Worm (Caenorhabditis elegans): ENCODE results near the gene lgc-5.

- no peak for TF ChIP-seq W03F9.2 (tag; optimal IDR thresholded peaks at IDR 0.05)
- no peak for TF ChIP-seq him-1 (tag; optimal IDR thresholded peaks at IDR 0.05)
- TF ChIP-seq dao-5 (tag; optimal IDR thresholded peaks at IDR 0.05), result no peak
Observed at ce11 chrIV:8367887-8368286, 25.4 kb downstream of the lgc-5 start.

Data from whole organism, L4/young adult.